Fruit fly (Drosophila melanogaster): ENCODE results near the gene CG45089.
A peak's percentile ranks its signal among the peaks of the same experiment; 100 is the strongest.

Gene CG45089

DNA sequence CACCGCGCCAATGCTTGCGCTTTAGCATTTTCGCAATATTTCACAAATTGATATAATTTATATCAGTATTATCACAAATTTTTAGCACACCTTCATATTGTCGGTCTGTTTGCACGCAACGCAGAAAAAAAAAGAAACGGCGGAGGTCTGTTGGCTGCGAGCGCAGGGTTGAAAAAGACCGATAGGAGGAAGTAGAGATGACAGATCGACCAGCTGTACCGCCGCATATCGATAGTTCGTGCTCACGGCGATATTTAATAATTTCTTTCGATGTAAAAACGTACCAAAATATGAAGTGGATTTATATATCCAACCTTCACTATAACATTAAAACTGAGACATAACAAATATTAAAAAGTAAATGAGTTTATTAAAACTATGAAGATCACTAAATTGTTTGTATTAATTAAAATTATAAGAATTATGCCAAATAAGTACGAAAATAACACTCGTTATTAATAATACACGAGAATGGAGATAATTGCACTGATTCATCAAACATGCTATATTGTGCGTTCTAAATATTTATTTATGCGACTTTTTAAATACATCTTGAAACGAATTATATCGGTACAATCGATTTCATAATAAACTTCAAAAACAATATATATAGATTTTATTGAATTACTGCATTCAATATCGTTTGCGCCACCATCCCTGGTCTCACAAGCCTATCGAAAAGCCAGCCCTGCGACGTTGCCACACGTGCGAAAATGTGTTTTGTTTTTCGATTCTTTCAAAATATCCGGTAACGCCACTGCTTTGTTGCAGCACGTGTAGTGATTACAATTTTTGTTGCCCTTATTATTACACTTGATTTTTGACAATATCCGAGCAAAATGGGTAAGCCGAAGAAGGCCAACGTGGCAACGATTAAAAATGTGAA lies 7.8 kb upstream of the CG45089 start, which contains the start of the genes RpS6 and bys (continued):
- TF ChIP-seq CG7963 (GFP tag; IDR thresholded peaks at IDR 0.05; ENCODE audit: partially characterized antibody) (peak; percentile 86), gt (GFP tag; IDR thresholded peaks at IDR 0.05) (no peak), lola (GFP tag; optimal IDR thresholded peaks at IDR 0.05) (peak in 1 of 3 experiments; percentile 61), CG2889 (GFP tag; IDR thresholded peaks at IDR 0.05) (0 out of 3 replicates have a peak, but pooled peaks have one; percentile 38), Oli (tag; optimal IDR thresholded peaks at IDR 0.05) (peak; percentile 33), CG8388 (GFP tag; optimal IDR thresholded peaks at IDR 0.05) (peak; percentile 20), Med (GFP tag) (peak; percentile 89), HHEX (GFP tag; optimal IDR thresholded peaks at IDR 0.05) (peak; percentile 57), CG16863 (GFP tag; optimal IDR thresholded peaks at IDR 0.05) (no peak), gfzf (GFP tag; optimal IDR thresholded peaks at IDR 0.05) (no peak), Awh (GFP tag; IDR thresholded peaks at IDR 0.05) (peak; percentile 43; the same call in 1 of the 2 replicates), cg (GFP tag; optimal IDR thresholded peaks at IDR 0.05) (no peak), Dfd (GFP tag; optimal IDR thresholded peaks at IDR 0.05) (no peak), eyg (GFP tag; optimal IDR thresholded peaks at IDR 0.05) (peak; percentile 6), H15 (GFP tag; IDR thresholded peaks at IDR 0.05) (peak; percentile 58; the same call in 1 of the 3 replicates), Hey (tag; optimal IDR thresholded peaks at IDR 0.05) (no peak), Trl (optimal IDR thresholded peaks at IDR 0.05) (no peak), Trl (GFP tag; optimal IDR thresholded peaks at IDR 0.05) (peak; percentile 10), sima (GFP tag; optimal IDR thresholded peaks at IDR 0.05) (no peak), CG4282 (GFP tag; optimal IDR thresholded peaks at IDR 0.05) (no peak), CG17186 (GFP tag; optimal IDR thresholded peaks at IDR 0.05) (no peak), CG11560 (tag; IDR thresholded peaks at IDR 0.05) (no peak), Deaf1 (tag; optimal IDR thresholded peaks at IDR 0.05) (no peak), ci (GFP tag; IDR thresholded peaks at IDR 0.05) (peak; percentile 89), CG31388 (GFP tag; optimal IDR thresholded peaks at IDR 0.05) (no peak), Sox100B (GFP tag; optimal IDR thresholded peaks at IDR 0.05) (peak; percentile 61), HmgZ (tag; optimal IDR thresholded peaks at IDR 0.05) (no peak), repo (GFP tag; optimal IDR thresholded peaks at IDR 0.05) (no peak), crol (GFP tag; IDR thresholded peaks at IDR 0.05) (no peak), CG8290 (GFP tag; optimal IDR thresholded peaks at IDR 0.05) (no peak), CG8290 (tag; optimal IDR thresholded peaks at IDR 0.05) (peak in 1 of 2 experiments; percentile 65), CG12391 (tag; optimal IDR thresholded peaks at IDR 0.05) (peak; percentile 59), TFAM (GFP tag; optimal IDR thresholded peaks at IDR 0.05) (no peak), E2f1 (GFP tag; IDR thresholded peaks at IDR 0.05) (peak; percentile 12; the same call in 1 of the 2 replicates), Jarid2 (GFP tag; optimal IDR thresholded peaks at IDR 0.05) (peak; percentile 49), pho (GFP tag; optimal IDR thresholded peaks at IDR 0.05) (no peak), prd (optimal IDR thresholded peaks at IDR 0.05) (no peak), prd (GFP tag; IDR thresholded peaks at IDR 0.05) (peak; percentile 41; the same call in 1 of the 3 replicates), jing (GFP tag; optimal IDR thresholded peaks at IDR 0.05) (no peak), CG18619 (GFP tag; optimal IDR thresholded peaks at IDR 0.05) (peak; percentile 52), CG15696 (tag; optimal IDR thresholded peaks at IDR 0.05) (peak; percentile 3), ab (GFP tag; optimal IDR thresholded peaks at IDR 0.05) (no peak), Dad (GFP tag; optimal IDR thresholded peaks at IDR 0.05) (no peak), Eip74EF (GFP tag; optimal IDR thresholded peaks at IDR 0.05) (peak in 1 of 2 experiments; percentile 34), Dbx (GFP tag; IDR thresholded peaks at IDR 0.05) (peak; percentile 25; the same call in 1 of the 3 replicates), sd (tag; optimal IDR thresholded peaks at IDR 0.05) (no peak), CG10543 (GFP tag; optimal IDR thresholded peaks at IDR 0.05) (peak; percentile 5), Dp (GFP tag; optimal IDR thresholded peaks at IDR 0.05) (peak; percentile 19), CG8478 (optimal IDR thresholded peaks at IDR 0.05) (no peak), CG1647 (GFP tag; optimal IDR thresholded peaks at IDR 0.05) (no peak)

All from whole organism, embryonic.